Worm (Caenorhabditis elegans): Measurements from ENCODE around the gene abcf-2.
"Not testable (repeated sequence)": the region's sequence is repeated elsewhere in the genome, so short reads cannot be mapped to it uniquely, and the experiment has no call there.

- not testable (repeated sequence) for TF ChIP-seq flt-1 (GFP tag; IDR thresholded peaks at IDR 0.05); ceh-36 (tag; optimal IDR thresholded peaks at IDR 0.05); ama-1 (optimal IDR thresholded peaks at IDR 0.05); ets-7 (tag; optimal IDR thresholded peaks at IDR 0.05); tbx-11 (GFP tag; IDR thresholded peaks at IDR 0.05); tbx-37 (GFP tag; conservative IDR thresholded peaks at IDR 0.05); pes-1 (GFP tag; IDR thresholded peaks at IDR 0.05); hnd-1 (tag; optimal IDR thresholded peaks at IDR 0.05); sea-1 (GFP tag; conservative IDR thresholded peaks at IDR 0.05); hmg-4 (GFP tag; optimal IDR thresholded peaks at IDR 0.05)
Measured at ce11 chrIII:13498899-13499298, 36.9 kb upstream of the abcf-2 start, which contains the start of gene T28A8.6.

Measured in whole organism, early embryonic.